Fruit fly (Drosophila melanogaster) whole organism, adult: ENCODE data around the gene Ppm1.

Experiments used
- bab1 ChIP-seq: fragments of 200-800 bp; sonication (Bioruptor generic); optimal IDR thresholded peaks from 3 replicates; lab custom pipeline; 2019; ENCODE audit warnings: missing biosample characterization, mild to moderate bottlenecking, missing genetic modification characterization, moderate library complexity
- tj ChIP-seq: fragments of 200-800 bp; sonication (Bioruptor generic); optimal IDR thresholded peaks from 3 replicates; lab custom pipeline; 2017; ENCODE audit warnings: missing biosample characterization, mild to moderate bottlenecking, missing genetic modification characterization, moderate library complexity

- TF ChIP-seq tj (no peak), bab1 (GFP tag; lab: Kevin White, UChicago) (peak; percentile 77)
Measured at dm6 chr3L:546819-547441, 34.2 kb upstream of the Ppm1 start.
